Worm (Caenorhabditis elegans): ENCODE data around the gene fbxc-36.

Gene fbxc-36

DNA sequence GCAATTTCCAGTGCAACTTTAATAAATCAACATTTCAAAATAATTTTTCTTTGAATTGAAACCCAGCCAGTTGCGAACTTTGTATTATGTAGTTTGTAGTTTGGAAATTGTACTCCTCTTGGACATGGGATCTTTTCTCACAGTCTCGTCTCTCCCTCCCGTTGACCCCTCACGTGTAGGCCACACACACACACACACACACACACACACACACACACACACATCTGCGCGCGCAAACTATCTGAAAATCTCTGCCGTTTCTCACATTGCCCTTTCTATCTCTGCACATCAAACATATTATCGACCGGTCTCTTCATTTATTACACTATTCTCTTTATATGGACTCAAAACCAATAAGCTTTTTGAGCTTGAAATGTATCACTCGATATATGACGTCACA, at the start of gene fbxc-36:
fbxc-36 (plus strand) TSS at position 205 of the 400 bp plus-strand sequence.
- no peak for TF ChIP-seq xnd-1 (tag; optimal IDR thresholded peaks at IDR 0.05)
- no peak for TF ChIP-seq ceh-27 (GFP tag; optimal IDR thresholded peaks at IDR 0.05)
- TF ChIP-seq madf-6 (GFP tag; IDR thresholded peaks at IDR 0.05), result no peak
- no peak for TF ChIP-seq ceh-79 (tag; optimal IDR thresholded peaks at IDR 0.05)
- TF ChIP-seq mxl-1 (tag; optimal IDR thresholded peaks at IDR 0.05), result no peak

DNA sequence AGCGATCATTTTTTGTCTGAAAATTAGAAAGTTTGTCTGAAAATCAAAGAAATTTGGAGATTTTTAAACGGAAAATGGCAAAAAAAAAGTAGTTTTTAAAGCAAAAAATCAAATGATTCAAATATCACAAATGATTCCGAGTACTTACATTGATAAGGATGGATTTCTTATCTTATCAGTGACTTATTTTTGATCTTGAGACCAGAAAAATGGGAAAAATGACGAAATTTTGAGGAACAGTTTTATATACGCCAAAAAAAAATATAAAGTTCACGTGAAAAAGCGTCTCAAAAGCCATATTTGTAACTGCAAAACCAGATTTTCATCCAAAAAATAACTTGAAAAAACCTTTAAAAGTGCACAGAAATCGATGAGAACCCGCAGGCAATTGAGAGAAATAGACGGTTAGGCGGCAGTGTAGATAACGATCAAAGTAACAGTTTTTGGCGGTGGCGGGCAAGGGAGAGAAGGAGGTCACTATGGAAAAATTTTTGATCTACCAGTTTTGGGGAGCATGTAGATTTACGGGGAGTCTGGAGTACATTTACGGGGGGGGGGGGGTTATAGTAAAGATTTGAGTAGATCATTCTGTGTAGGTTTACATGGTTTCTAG, 40.0 kb upstream of the fbxc-36 start, which contains the start of gene T07D3.9:
T07D3.9 (minus strand) TSS at position 194 of the 613 bp plus-strand sequence.
- TF ChIP-seq pha-4 (tag; optimal IDR thresholded peaks at IDR 0.05) (no peak), madf-6 (GFP tag; IDR thresholded peaks at IDR 0.05) (peak; percentile 59; the same call in 1 of the 2 replicates), hlh-12 (tag; optimal IDR thresholded peaks at IDR 0.05) (no peak), Y53F4B.3 (GFP tag; IDR thresholded peaks at IDR 0.05) (no peak), egl-18 (GFP tag; IDR thresholded peaks at IDR 0.05) (no peak), atf-7 (tag; optimal IDR thresholded peaks at IDR 0.05) (no peak), lin-35 (GFP tag; optimal IDR thresholded peaks at IDR 0.05) (no peak), T07F8.4 (tag; optimal IDR thresholded peaks at IDR 0.05) (no peak), ceh-79 (tag; optimal IDR thresholded peaks at IDR 0.05) (no peak), snpc-3.4 (tag; optimal IDR thresholded peaks at IDR 0.05) (no peak), nhr-80 (tag; optimal IDR thresholded peaks at IDR 0.05) (peak; percentile 55), cebp-1 (GFP tag; IDR thresholded peaks at IDR 0.05) (no peak), cebp-1 (tag; optimal IDR thresholded peaks at IDR 0.05) (no peak), dpff-1 (tag; optimal IDR thresholded peaks at IDR 0.05) (no peak), efl-1 (GFP tag; optimal IDR thresholded peaks at IDR 0.05) (peak; percentile 51), somi-1 (GFP tag; optimal IDR thresholded peaks at IDR 0.05) (no peak), hmg-1.2 (GFP tag; IDR thresholded peaks at IDR 0.05) (peak; percentile 55; the same call in 1 of the 2 replicates), F10E7.11 (tag; optimal IDR thresholded peaks at IDR 0.05) (no peak)

DNA sequence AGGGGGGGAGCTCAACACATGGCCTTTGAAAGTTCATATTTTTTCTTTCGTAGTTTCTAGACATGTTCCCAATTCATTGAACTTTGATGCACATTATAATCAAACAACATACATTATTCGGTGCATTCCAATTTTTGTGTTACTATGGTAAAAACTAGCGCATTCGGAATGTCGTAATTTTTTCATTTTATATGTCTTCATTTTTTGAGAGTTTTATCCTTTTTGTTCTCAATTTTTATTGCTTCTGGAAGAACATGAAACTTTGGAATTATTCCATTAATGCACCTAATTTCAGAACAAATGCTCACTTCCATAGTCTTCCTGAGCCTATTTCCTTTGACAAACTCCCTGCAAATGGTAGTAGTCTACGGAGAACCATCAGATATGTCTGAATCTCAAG, 39.2 kb upstream of the fbxc-36 start, which contains the start of gene T07D3.2:
T07D3.2 (plus strand) TSS at position 301 of the 400 bp plus-strand sequence.
- TF ChIP-seq Y79H2A.3 (GFP tag; conservative IDR thresholded peaks at IDR 0.05) (no peak), Y53F4B.3 (GFP tag; IDR thresholded peaks at IDR 0.05) (no peak), tbx-9 (tag; optimal IDR thresholded peaks at IDR 0.05; ENCODE audit: borderline replicate concordance) (no peak), F57A8.1 (GFP tag; optimal IDR thresholded peaks at IDR 0.05) (no peak), fkh-3 (tag; optimal IDR thresholded peaks at IDR 0.05) (no peak), mcd-1 (GFP tag; IDR thresholded peaks at IDR 0.05) (no peak), snpc-1.3 (tag; optimal IDR thresholded peaks at IDR 0.05; ENCODE audit: insufficient read depth) (no peak), bed-2 (GFP tag; IDR thresholded peaks at IDR 0.05) (no peak), ceh-27 (GFP tag; optimal IDR thresholded peaks at IDR 0.05) (no peak), akir-1 (GFP tag; optimal IDR thresholded peaks at IDR 0.05) (no peak), F22D6.2 (tag; optimal IDR thresholded peaks at IDR 0.05) (no peak), ceh-58 (GFP tag; IDR thresholded peaks at IDR 0.05) (no peak), F57C9.4 (tag; optimal IDR thresholded peaks at IDR 0.05) (no peak), B0261.1 (tag; optimal IDR thresholded peaks at IDR 0.05) (no peak), tbp1 (GFP tag; optimal IDR thresholded peaks at IDR 0.05) (no peak)

DNA sequence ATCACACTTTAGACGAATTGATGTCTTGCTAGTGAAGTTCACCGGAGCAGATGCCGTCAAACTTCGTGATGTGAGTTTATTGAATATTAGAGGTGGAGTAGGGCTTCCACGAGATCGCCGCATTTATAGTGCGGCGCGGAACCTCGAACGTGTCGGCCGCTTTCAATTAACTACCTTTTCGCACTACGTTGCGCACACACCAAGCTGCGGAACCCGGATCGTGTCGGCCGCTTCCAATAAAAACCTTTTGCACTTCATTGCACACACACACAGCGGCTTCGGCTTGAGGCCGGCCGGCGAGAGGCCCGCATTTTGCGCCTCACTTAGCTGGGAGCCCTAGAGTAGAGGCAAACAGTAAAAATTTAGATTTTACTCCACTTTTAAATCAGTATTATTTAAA, 35.4 kb upstream of the fbxc-36 start:
- TF ChIP-seq nfyb-1 (GFP tag; IDR thresholded peaks at IDR 0.05) (no peak), F49E8.2 (tag; optimal IDR thresholded peaks at IDR 0.05; ENCODE audit: insufficient read depth) (no peak), egl-44 (GFP tag; IDR thresholded peaks at IDR 0.05) (no peak), ztf-28 (GFP tag; IDR thresholded peaks at IDR 0.05) (no peak), hmg-1.2 (GFP tag; IDR thresholded peaks at IDR 0.05) (no peak), Y53F4B.3 (GFP tag; IDR thresholded peaks at IDR 0.05) (no peak), zfh-2 (GFP tag; conservative IDR thresholded peaks at IDR 0.05) (peak; percentile 40; the same call in 1 of the 2 replicates), snpc-4 (GFP tag; optimal IDR thresholded peaks at IDR 0.05) (no peak), snpc-4 (tag; optimal IDR thresholded peaks at IDR 0.05) (peak in 2 of 4 experiments; percentile 75 to 90), let-607 (tag; optimal IDR thresholded peaks at IDR 0.05) (no peak), snpc-1.1 (tag; optimal IDR thresholded peaks at IDR 0.05; ENCODE audit: insufficient read depth) (peak; percentile 70), nhr-27 (tag; optimal IDR thresholded peaks at IDR 0.05) (no peak)
